Worm (Caenorhabditis elegans) whole organism, L4 larva: ENCODE results near the gene F19D8.2.

Experiments
- fkh-10 ChIP-seq: fragments of 150-350 bp; optimal IDR thresholded peaks from 2 replicates; lab custom pipeline; 2014; ENCODE audit warnings: missing biosample characterization, missing genetic modification reagents, missing genetic modification characterization
- jun-1 ChIP-seq: fragments of 150-350 bp; optimal IDR thresholded peaks from 2 replicates; lab custom pipeline; 2014; ENCODE audit warnings: missing biosample characterization, missing genetic modification reagents, missing genetic modification characterization
- lin-13 ChIP-seq: fragments of 150-350 bp; optimal IDR thresholded peaks from 2 replicates; lab custom pipeline; 2014; ENCODE audit warnings: missing biosample characterization, missing genetic modification reagents, missing genetic modification characterization
- lir-3 ChIP-seq: sonication (generic microtip); optimal IDR thresholded peaks from 2 replicates; lab custom pipeline; 2016; ENCODE audit warnings: mild to moderate bottlenecking, missing genetic modification characterization, missing compliant biosample characterization
- mep-1 ChIP-seq: fragments of 150-350 bp; sonication (generic microtip); optimal IDR thresholded peaks from 3 replicates; lab custom pipeline; 2014; ENCODE audit warnings: missing biosample characterization, missing genetic modification characterization
- ztf-11 ChIP-seq: fragments of 150-350 bp; optimal IDR thresholded peaks from 2 replicates; lab custom pipeline; 2014; ENCODE audit warnings: missing biosample characterization, missing genetic modification characterization

DNA sequence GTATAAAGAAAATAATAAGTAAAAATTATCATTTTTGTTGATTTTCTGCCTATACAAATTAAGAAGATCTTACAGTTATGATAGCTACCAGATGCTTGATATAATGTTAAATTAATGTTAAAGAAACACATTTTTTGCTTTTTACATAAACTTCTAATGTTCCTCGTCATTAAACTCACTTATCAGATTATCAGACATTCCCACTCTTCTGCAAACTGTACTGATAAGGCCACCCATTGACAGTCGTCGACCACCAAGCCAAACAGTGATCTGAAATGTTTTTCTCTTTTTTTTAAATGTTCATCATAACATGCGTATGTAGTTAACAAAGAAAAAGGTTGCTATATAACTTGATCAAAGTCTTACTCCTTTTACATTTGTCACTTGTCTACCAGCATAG, 15.4 kb upstream of the F19D8.2 start:
- no peak for TF ChIP-seq ztf-11 (tag; lab: Kevin White, UChicago)
- no peak for TF ChIP-seq lir-3
- TF ChIP-seq jun-1 (tag; lab: Kevin White, UChicago): no peak
- no peak for TF ChIP-seq mep-1 (tag; lab: Kevin White, UChicago)
- TF ChIP-seq fkh-10 (GFP tag; lab: Kevin White, UChicago): no peak
- TF ChIP-seq lin-13 (GFP tag; lab: Kevin White, UChicago): no peak
